Fruit fly (Drosophila melanogaster): ENCODE data around the gene rdx.

rdx gene

dm6 chr3R:14016758-14017406, 15.0 kb downstream of the rdx start (continued):
- no peak for TF ChIP-seq ac (GFP tag; optimal IDR thresholded peaks at IDR 0.05)
- peak; percentile 54; the same call in 2 of the 3 replicates for TF ChIP-seq CG11093 (GFP tag; IDR thresholded peaks at IDR 0.05)
- TF ChIP-seq Mrtf (GFP tag; IDR thresholded peaks at IDR 0.05), result peak; percentile 54; the same call in 1 of the 3 replicates
- TF ChIP-seq yki (optimal IDR thresholded peaks at IDR 0.05), result no peak
- TF ChIP-seq NK7.1 (GFP tag; optimal IDR thresholded peaks at IDR 0.05), result no peak
- TF ChIP-seq CG13775 (GFP tag; optimal IDR thresholded peaks at IDR 0.05), result no peak
- TF ChIP-seq CG3065 (GFP tag; optimal IDR thresholded peaks at IDR 0.05), result peak; percentile 16
- no peak for TF ChIP-seq da (GFP tag; optimal IDR thresholded peaks at IDR 0.05)
- no peak for TF ChIP-seq kni (GFP tag; optimal IDR thresholded peaks at IDR 0.05)
- TF ChIP-seq disco-r (GFP tag; optimal IDR thresholded peaks at IDR 0.05), result peak; percentile 20
- peak; percentile 60 for TF ChIP-seq CG5180 (GFP tag; optimal IDR thresholded peaks at IDR 0.05)
- TF ChIP-seq sc (optimal IDR thresholded peaks at IDR 0.05), result no peak
- TF ChIP-seq sc (GFP tag; optimal IDR thresholded peaks at IDR 0.05), result no peak
- no peak for TF ChIP-seq CG34224 (GFP tag; IDR thresholded peaks at IDR 0.05; ENCODE audit: partially characterized antibody)
- TF ChIP-seq H2.0 (GFP tag; IDR thresholded peaks at IDR 0.05), result peak; percentile 54; the same call in 1 of the 2 replicates
- TF ChIP-seq CG31365 (tag; optimal IDR thresholded peaks at IDR 0.05), result peak; percentile 8
- no peak for TF ChIP-seq Elba2 (GFP tag; optimal IDR thresholded peaks at IDR 0.05)
- TF ChIP-seq lab (GFP tag; optimal IDR thresholded peaks at IDR 0.05), result peak; percentile 78
- peak; percentile 51; the same call in 1 of the 2 replicates for TF ChIP-seq lmd (GFP tag; IDR thresholded peaks at IDR 0.05)
- peak; percentile 60; the same call in 1 of the 2 replicates for TF ChIP-seq vvl (GFP tag; IDR thresholded peaks at IDR 0.05)
- no peak for TF ChIP-seq dati (GFP tag; IDR thresholded peaks at IDR 0.05)
- TF ChIP-seq Mad (GFP tag; optimal IDR thresholded peaks at IDR 0.05), result peak; percentile 8
- TF ChIP-seq CG14667 (GFP tag; IDR thresholded peaks at IDR 0.05), result peak; percentile 19; the same call in 1 of the 2 replicates
- peak; percentile 50 for TF ChIP-seq NfI (GFP tag; optimal IDR thresholded peaks at IDR 0.05)
- peak; percentile 80 for TF ChIP-seq CG10543 (GFP tag; optimal IDR thresholded peaks at IDR 0.05)
- no peak for TF ChIP-seq nom (GFP tag; optimal IDR thresholded peaks at IDR 0.05)
- no peak for TF ChIP-seq hb (GFP tag; IDR thresholded peaks at IDR 0.05; ENCODE audit: partially characterized antibody)
- TF ChIP-seq CG17912 (GFP tag; optimal IDR thresholded peaks at IDR 0.05), result no peak
- TF ChIP-seq repo (GFP tag; optimal IDR thresholded peaks at IDR 0.05), result peak; percentile 57
- TF ChIP-seq rib (GFP tag; IDR thresholded peaks at IDR 0.05), result no peak
- TF ChIP-seq row (GFP tag; IDR thresholded peaks at IDR 0.05), result peak; percentile 71
- no peak for TF ChIP-seq CHES-1-like (GFP tag; optimal IDR thresholded peaks at IDR 0.05)
- no peak for TF ChIP-seq Dll (GFP tag; IDR thresholded peaks at IDR 0.05; ENCODE audit: partially characterized antibody)
- peak; percentile 41 for TF ChIP-seq CG8281 (tag; optimal IDR thresholded peaks at IDR 0.05)
- no peak for TF ChIP-seq crp (GFP tag; optimal IDR thresholded peaks at IDR 0.05)
- TF ChIP-seq caup (GFP tag; optimal IDR thresholded peaks at IDR 0.05; ENCODE audit: severe bottlenecking), result peak; percentile 57
- no peak for TF ChIP-seq pita (GFP tag; optimal IDR thresholded peaks at IDR 0.05)
- TF ChIP-seq onecut (GFP tag; IDR thresholded peaks at IDR 0.05), result peak; percentile 38; the same call in 1 of the 2 replicates
- TF ChIP-seq maf-S (GFP tag; optimal IDR thresholded peaks at IDR 0.05), result no peak
- peak; percentile 64 for TF ChIP-seq sd (tag; optimal IDR thresholded peaks at IDR 0.05)
- TF ChIP-seq CG7928 (GFP tag; optimal IDR thresholded peaks at IDR 0.05), result no peak
- peak; percentile 56 for TF ChIP-seq E2f2 (GFP tag; IDR thresholded peaks at IDR 0.05)
- peak; percentile 67 for TF ChIP-seq CG10366 (GFP tag; IDR thresholded peaks at IDR 0.05)
- TF ChIP-seq CG10147 (GFP tag; optimal IDR thresholded peaks at IDR 0.05), result no peak
- peak; percentile 47 for TF ChIP-seq tin (GFP tag; optimal IDR thresholded peaks at IDR 0.05)
- TF ChIP-seq Sry-β (GFP tag; optimal IDR thresholded peaks at IDR 0.05), result no peak
- peak; percentile 39 for TF ChIP-seq CG17829 (tag; optimal IDR thresholded peaks at IDR 0.05)
- peak; percentile 51 for TF ChIP-seq kay (GFP tag; optimal IDR thresholded peaks at IDR 0.05)
- TF ChIP-seq odd (GFP tag; optimal IDR thresholded peaks at IDR 0.05), result peak; percentile 20
- TF ChIP-seq CG17361 (GFP tag; IDR thresholded peaks at IDR 0.05), result peak; percentile 58; the same call in 2 of the 3 replicates

Data from whole organism, embryonic.